Worm (Caenorhabditis elegans) whole organism, L3 larva: ENCODE data around the gene smi-1.

ENCODE experiments used
- ceh-9 ChIP-seq: sonication (generic microtip); optimal IDR thresholded peaks from 2 replicates; lab custom pipeline; 2018; ENCODE audit warnings: missing biosample characterization, missing genetic modification characterization
- egl-27 ChIP-seq: sonication (generic microtip); optimal IDR thresholded peaks from 4 replicates; lab custom pipeline; 2017; ENCODE audit warnings: missing biosample characterization, missing genetic modification reagents, missing genetic modification characterization
- elt-3 ChIP-seq, 3 experiments: fragments of 150-350 bp in 1 of 3; sonication (generic microtip) in 2 of 3; optimal IDR thresholded peaks; 2 replicates in 2 of 3; 4 replicates in 1 of 3; lab custom pipeline; 2014 to 2017; ENCODE audit warnings: missing biosample characterization in 3 of 3, missing genetic modification characterization in 3 of 3
- fos-1 ChIP-seq: fragments of 150-350 bp; optimal IDR thresholded peaks from 2 replicates; lab custom pipeline; 2014; ENCODE audit warnings: missing biosample characterization, missing genetic modification characterization
- nhr-11 ChIP-seq: fragments of 150-350 bp; optimal IDR thresholded peaks from 2 replicates; lab custom pipeline; 2014; ENCODE audit warnings: missing biosample characterization, missing genetic modification characterization
- nhr-12 ChIP-seq: fragments of 150-350 bp; optimal IDR thresholded peaks from 2 replicates; lab custom pipeline; 2014; ENCODE audit warnings: missing biosample characterization, missing genetic modification characterization
- nhr-43 ChIP-seq: sonication (generic microtip); optimal IDR thresholded peaks from 2 replicates; lab custom pipeline; 2016; ENCODE audit warnings: mild to moderate bottlenecking, missing genetic modification characterization, missing compliant biosample characterization; ENCODE audit not compliant: poor library complexity, severe bottlenecking
- nhr-76 ChIP-seq: fragments of 150-350 bp; sonication (generic microtip); optimal IDR thresholded peaks from 5 replicates; lab custom pipeline; 2014; ENCODE audit warnings: missing biosample characterization, missing genetic modification characterization
- nhr-77 ChIP-seq: fragments of 150-350 bp; optimal IDR thresholded peaks from 2 replicates; lab custom pipeline; 2014; ENCODE audit warnings: missing biosample characterization, missing genetic modification characterization
- unc-62 ChIP-seq: fragments of 150-350 bp; sonication (generic microtip); optimal IDR thresholded peaks from 4 replicates; lab custom pipeline; 2014; ENCODE audit warnings: missing biosample characterization, missing genetic modification reagents, missing genetic modification characterization

ce11 chrIII:1922081-1922480 lies 43.9 kb downstream of the smi-1 start:
- TF ChIP-seq egl-27 (no peak), nhr-77 (no peak), nhr-11 (no peak), fos-1 (no peak), unc-62 (GFP tag; lab: Kevin White, UChicago) (no peak), nhr-12 (tag; lab: Kevin White, UChicago) (no peak), nhr-76 (no peak), ceh-9 (tag; lab: Kevin White, UChicago) (no peak), elt-3 (tag; optimal IDR thresholded peaks at IDR 0.05; lab: Kevin White, UChicago) (no peak), nhr-43 (tag; lab: Kevin White, UChicago) (no peak)
